Fruit fly (Drosophila melanogaster): Measurements from ENCODE around the gene Pebp1.

DNA sequence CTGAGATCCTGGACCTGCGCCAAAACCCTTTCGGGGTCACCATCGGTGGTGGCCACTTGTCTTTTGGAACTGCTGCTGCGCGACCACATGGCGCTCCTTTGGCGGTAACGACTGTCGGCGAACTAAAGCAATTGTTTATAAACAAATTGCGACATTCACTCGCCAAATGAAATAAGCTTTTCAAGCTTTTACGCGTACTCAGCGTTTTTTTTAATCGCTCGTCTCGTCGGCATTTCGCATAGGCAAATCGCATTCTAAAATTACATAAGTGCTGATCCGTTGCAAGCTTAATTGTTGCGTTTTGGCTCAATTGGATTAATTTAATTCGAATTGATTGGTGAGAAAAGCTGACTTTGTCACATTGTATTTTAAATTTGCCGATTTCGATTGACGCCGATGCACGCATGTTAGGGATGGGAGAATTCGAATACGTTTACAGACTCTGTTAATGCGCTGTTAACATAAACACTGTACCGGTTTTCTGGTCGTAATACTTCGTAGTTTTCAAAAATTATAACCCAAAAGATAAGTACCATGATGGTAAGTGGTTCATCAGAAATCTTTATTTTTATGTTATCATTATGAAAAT lies 41.1 kb upstream of the Pebp1 start, which contains the start of gene pinta:
- TF ChIP-seq CG17806 (tag; optimal IDR thresholded peaks at IDR 0.05), result no peak
- no peak for TF ChIP-seq CG12605 (GFP tag; IDR thresholded peaks at IDR 0.05)
- no peak for TF ChIP-seq Pif1B (GFP tag; optimal IDR thresholded peaks at IDR 0.05)
- no peak for TF ChIP-seq CG8159 (tag; optimal IDR thresholded peaks at IDR 0.05)
- TF ChIP-seq CG9948 (tag; optimal IDR thresholded peaks at IDR 0.05), result no peak
- no peak for TF ChIP-seq CG34367 (tag; optimal IDR thresholded peaks at IDR 0.05)
- no peak for TF ChIP-seq fd96Ca (GFP tag; IDR thresholded peaks at IDR 0.05)
- no peak for TF ChIP-seq Pif1A (GFP tag; optimal IDR thresholded peaks at IDR 0.05)
- TF ChIP-seq CG32121 (GFP tag; IDR thresholded peaks at IDR 0.05), result no peak
- TF ChIP-seq D1 (tag; optimal IDR thresholded peaks at IDR 0.05), result no peak
